Fruit fly (Drosophila melanogaster): ENCODE data around the gene Boh1.

DNA sequence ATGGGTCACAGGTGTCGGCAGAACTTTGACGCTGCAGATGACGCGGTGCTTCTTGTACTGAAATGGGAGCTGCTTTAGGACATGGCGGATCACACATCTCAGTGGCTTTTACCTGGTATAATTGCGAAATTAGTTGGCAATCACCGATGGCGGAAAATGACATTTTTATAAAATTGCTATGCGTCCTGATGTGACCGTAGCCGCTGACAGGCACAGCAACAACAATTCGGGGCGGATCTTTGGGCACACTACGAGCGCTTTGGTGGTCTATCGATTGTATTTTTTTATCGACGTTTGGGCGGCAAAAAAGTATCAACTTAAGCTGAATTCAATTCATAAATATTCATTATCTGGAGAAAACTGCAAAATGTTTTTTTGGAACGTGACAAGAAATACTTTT, 34.6 kb upstream of the Boh1 start, which contains the start of gene CG4951:
- TF ChIP-seq toe (GFP tag; optimal IDR thresholded peaks at IDR 0.05) (no peak), CG5204 (GFP tag; optimal IDR thresholded peaks at IDR 0.05) (no peak), pad (GFP tag; optimal IDR thresholded peaks at IDR 0.05) (no peak), ovo (GFP tag; optimal IDR thresholded peaks at IDR 0.05) (no peak), CG33017 (tag; optimal IDR thresholded peaks at IDR 0.05) (no peak), cnc (optimal IDR thresholded peaks at IDR 0.05) (no peak), Hr96 (GFP tag; optimal IDR thresholded peaks at IDR 0.05) (no peak), CG7045 (GFP tag; optimal IDR thresholded peaks at IDR 0.05) (no peak), Mnt (GFP tag; optimal IDR thresholded peaks at IDR 0.05) (no peak), kay (GFP tag; ENCODE audit: borderline replicate concordance) (no peak)
